Worm (Caenorhabditis elegans) whole organism, young adult: ENCODE measurements around the gene fbxa-99.

Source experiments
- D2030.7 ChIP-seq: fragments of 200-800 bp; sonication (Bioruptor generic); IDR thresholded peaks from 2 replicates; pipeline ENCODE4 v1.3.6; 2022; ENCODE audit warnings: missing genetic modification reagents, missing genetic modification characterization, missing compliant biosample characterization
- F23B12.7 ChIP-seq: sonication (generic microtip); optimal IDR thresholded peaks from 2 replicates; lab custom pipeline; 2017; ENCODE audit warnings: missing genetic modification characterization, mild to moderate bottlenecking, missing compliant biosample characterization, antibody characterized with exemption, moderate library complexity; ENCODE audit not compliant: insufficient read depth
- ama-1 ChIP-seq, 3 experiments: fragments of 150-350 bp in 1 of 3; sonication (generic microtip) in 2 of 3; optimal IDR thresholded peaks; 2 replicates each; lab custom pipeline; 2014 to 2018; ENCODE audit warnings: missing biosample characterization in 2 of 3, missing genetic modification characterization in 2 of 3, missing genetic modification reagents in 2 of 3
- cebp-1 ChIP-seq, 2 experiments: fragments of 200-800 bp in 1 of 2; sonication (Bioruptor generic) in 1 of 2; sonication (generic microtip) in 1 of 2; IDR thresholded peaks in 1 of 2; optimal IDR thresholded peaks in 1 of 2; 2 replicates each; pipeline versions ENCODE4 v1.3.6 to Lab custom; 2017 to 2022; ENCODE audit warnings: missing compliant biosample characterization in 2 of 2, missing genetic modification characterization in 2 of 2, mild to moderate bottlenecking in 1 of 2, missing genetic modification reagents in 1 of 2, moderate library complexity in 1 of 2
- lin-40 ChIP-seq: sonication (generic microtip); optimal IDR thresholded peaks from 2 replicates; lab custom pipeline; 2016; ENCODE audit warnings: missing genetic modification characterization, mild to moderate bottlenecking, missing compliant biosample characterization, missing genotype, missing genetic modification reagents
- nhr-179 ChIP-seq: sonication (generic microtip); optimal IDR thresholded peaks from 2 replicates; lab custom pipeline; 2016; ENCODE audit warnings: mild to moderate bottlenecking, missing genetic modification characterization, missing compliant biosample characterization
- sea-2 ChIP-seq: fragments of 200-800 bp; sonication (Bioruptor generic); IDR thresholded peaks from 2 replicates; pipeline ENCODE4 v1.3.6; 2022; ENCODE audit warnings: missing genetic modification characterization, missing compliant biosample characterization
- tbp1 ChIP-seq: fragments of 200-800 bp; sonication (Bioruptor generic); optimal IDR thresholded peaks from 2 replicates; lab custom pipeline; 2018; ENCODE audit warnings: mild to moderate bottlenecking, missing genetic modification characterization, missing compliant biosample characterization
- unc-62 ChIP-seq: fragments of 150-350 bp; optimal IDR thresholded peaks from 2 replicates; lab custom pipeline; 2014; ENCODE audit warnings: missing biosample characterization, missing genetic modification reagents, missing genetic modification characterization

- TF ChIP-seq F23B12.7 (tag; lab: Kevin White, UChicago), result no peak
- no peak for TF ChIP-seq ama-1 (optimal IDR thresholded peaks at IDR 0.05; lab: Kevin White, UChicago)
- no peak for TF ChIP-seq ama-1 (GFP tag; optimal IDR thresholded peaks at IDR 0.05; lab: Kevin White, UChicago)
- TF ChIP-seq tbp1 (GFP tag; lab: Kevin White, UChicago), result no peak
- TF ChIP-seq D2030.7 (GFP tag; lab: Robert Waterston, UW), result no peak
- no peak for TF ChIP-seq lin-40
- TF ChIP-seq sea-2 (GFP tag; lab: Robert Waterston, UW), result no peak
- TF ChIP-seq unc-62, result no peak
- TF ChIP-seq nhr-179, result no peak
- no peak for TF ChIP-seq cebp-1 (GFP tag; IDR thresholded peaks at IDR 0.05; lab: Robert Waterston, UW)
- TF ChIP-seq cebp-1 (tag; optimal IDR thresholded peaks at IDR 0.05; lab: Kevin White, UChicago), result no peak
Measured at ce11 chrV:16023051-16023450, 40.4 kb upstream of the fbxa-99 start, which contains the start of gene cwc-15.
